Worm (Caenorhabditis elegans): ENCODE results near the gene npr-38.

DNA sequence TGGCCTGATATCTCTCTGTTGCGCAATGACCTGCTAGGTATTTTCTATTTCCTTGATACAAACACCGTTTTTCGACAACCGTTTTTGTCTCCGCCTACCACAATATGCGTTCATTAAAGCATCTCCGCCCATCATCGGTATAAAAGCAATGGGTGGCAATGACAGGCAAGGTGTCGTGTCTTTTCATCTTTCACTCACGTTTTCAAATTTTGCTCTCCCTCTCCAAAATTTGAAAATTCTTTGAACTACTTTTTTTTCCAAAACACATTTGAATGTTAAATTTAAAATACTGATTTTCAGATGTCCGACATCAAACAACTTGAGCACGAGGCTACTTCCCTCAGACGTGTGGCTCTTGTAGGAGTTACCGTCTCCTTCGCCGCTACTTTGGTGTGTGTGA is 17.4 kb downstream of the npr-38 start, which contains the start of gene col-169:
- TF ChIP-seq sptf-1 (tag; optimal IDR thresholded peaks at IDR 0.05) (no peak), hlh-1 (tag; optimal IDR thresholded peaks at IDR 0.05) (no peak), ztf-11 (tag; optimal IDR thresholded peaks at IDR 0.05) (no peak), unc-39 (tag; optimal IDR thresholded peaks at IDR 0.05) (no peak), lin-13 (tag; optimal IDR thresholded peaks at IDR 0.05) (no peak), elt-3 (tag; optimal IDR thresholded peaks at IDR 0.05) (no peak), unc-62 (GFP tag; optimal IDR thresholded peaks at IDR 0.05) (no peak), nhr-237 (tag; optimal IDR thresholded peaks at IDR 0.05) (no peak), ces-1 (GFP tag; optimal IDR thresholded peaks at IDR 0.05) (no peak)
